Worm (Caenorhabditis elegans): ENCODE data around the gene rnp-4.
A peak's percentile ranks its signal among the peaks of the same experiment; 100 is the strongest.

Gene rnp-4

DNA sequence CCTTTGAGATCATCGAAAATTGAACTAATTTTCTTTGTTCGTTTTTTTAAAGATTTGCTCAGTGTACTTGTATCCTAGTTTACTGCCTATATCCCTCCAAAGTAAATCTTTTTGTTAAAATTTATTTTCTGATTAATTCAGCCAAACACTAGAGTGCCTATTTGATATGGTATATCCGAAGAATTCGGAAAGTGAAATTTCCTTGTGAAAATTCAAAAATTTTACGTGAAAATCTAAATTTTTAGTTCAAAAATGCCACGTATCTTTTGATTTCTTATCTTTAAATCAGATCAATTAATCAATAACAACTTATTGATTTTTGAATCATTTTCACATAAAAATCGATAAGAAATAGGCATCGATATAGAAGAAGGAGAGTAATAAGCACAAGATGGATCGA lies 7.6 kb upstream of the rnp-4 start, which contains the start of gene R07E5.6:
Gene R07E5.6, plus strand, starts transcription at position 301 of the 400 bp plus-strand sequence.
- TF ChIP-seq lin-32 (GFP tag; optimal IDR thresholded peaks at IDR 0.05) (no peak), ceh-83 (GFP tag; optimal IDR thresholded peaks at IDR 0.05) (no peak), ceh-43 (GFP tag; optimal IDR thresholded peaks at IDR 0.05) (no peak), mep-1 (tag; optimal IDR thresholded peaks at IDR 0.05) (no peak), mab-5 (tag; optimal IDR thresholded peaks at IDR 0.05) (no peak), M03D4.4 (tag; optimal IDR thresholded peaks at IDR 0.05) (no peak), nhr-28 (tag; optimal IDR thresholded peaks at IDR 0.05) (no peak), snpc-4 (tag; optimal IDR thresholded peaks at IDR 0.05) (no peak), ham-2 (GFP tag; optimal IDR thresholded peaks at IDR 0.05) (no peak), lsy-2 (tag; optimal IDR thresholded peaks at IDR 0.05) (no peak), mls-2 (tag; optimal IDR thresholded peaks at IDR 0.05) (no peak), lin-13 (tag; optimal IDR thresholded peaks at IDR 0.05) (no peak), drap-1 (GFP tag; optimal IDR thresholded peaks at IDR 0.05) (no peak), pha-4 (tag; optimal IDR thresholded peaks at IDR 0.05) (no peak), unc-62 (GFP tag; optimal IDR thresholded peaks at IDR 0.05) (no peak), unc-120 (tag; optimal IDR thresholded peaks at IDR 0.05; ENCODE audit: poor library complexity, severe bottlenecking) (no peak), flh-1 (GFP tag; optimal IDR thresholded peaks at IDR 0.05) (no peak), nhr-76 (tag; optimal IDR thresholded peaks at IDR 0.05) (no peak)

DNA sequence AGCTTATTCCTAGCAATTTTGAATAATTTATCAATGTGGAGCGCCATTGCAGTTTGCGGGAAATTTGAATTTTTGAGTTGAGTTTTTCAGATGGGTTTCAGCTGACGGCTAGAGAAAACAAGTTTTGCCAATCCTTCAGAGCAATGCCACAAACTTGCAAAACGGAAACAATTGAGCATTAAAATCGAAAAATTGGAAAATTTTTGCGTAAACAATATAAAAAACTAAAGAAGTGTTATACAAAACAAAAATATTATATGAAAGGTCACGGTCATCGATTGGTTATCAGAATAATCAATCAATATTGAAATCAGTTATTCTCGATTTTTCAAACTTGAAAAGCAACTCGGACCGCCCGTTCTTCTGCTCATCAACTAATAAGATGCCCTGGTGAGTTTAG lies 4.9 kb upstream of the rnp-4 start, which contains the start of gene R07E5.15:
Gene R07E5.15, plus strand, starts transcription at position 301 of the 400 bp plus-strand sequence.
- TF ChIP-seq lin-32 (GFP tag; optimal IDR thresholded peaks at IDR 0.05) (no peak), unc-120 (tag; optimal IDR thresholded peaks at IDR 0.05; ENCODE audit: poor library complexity, severe bottlenecking) (no peak), lin-13 (tag; optimal IDR thresholded peaks at IDR 0.05) (no peak), tbx-8 (GFP tag; optimal IDR thresholded peaks at IDR 0.05) (no peak), nhr-12 (tag; optimal IDR thresholded peaks at IDR 0.05) (no peak), unc-39 (tag; optimal IDR thresholded peaks at IDR 0.05) (no peak), ceh-43 (GFP tag; optimal IDR thresholded peaks at IDR 0.05) (no peak), elt-3 (tag; optimal IDR thresholded peaks at IDR 0.05) (no peak), ceh-83 (GFP tag; optimal IDR thresholded peaks at IDR 0.05) (no peak), mls-2 (tag; optimal IDR thresholded peaks at IDR 0.05) (no peak), cnd-1 (tag; optimal IDR thresholded peaks at IDR 0.05) (no peak), nhr-237 (tag; optimal IDR thresholded peaks at IDR 0.05) (no peak), flh-1 (GFP tag; optimal IDR thresholded peaks at IDR 0.05) (no peak), mab-5 (tag; optimal IDR thresholded peaks at IDR 0.05) (no peak), ceh-39 (tag; optimal IDR thresholded peaks at IDR 0.05) (no peak), mep-1 (tag; optimal IDR thresholded peaks at IDR 0.05) (no peak), M03D4.4 (tag; optimal IDR thresholded peaks at IDR 0.05) (no peak), nhr-76 (tag; optimal IDR thresholded peaks at IDR 0.05) (no peak)

DNA sequence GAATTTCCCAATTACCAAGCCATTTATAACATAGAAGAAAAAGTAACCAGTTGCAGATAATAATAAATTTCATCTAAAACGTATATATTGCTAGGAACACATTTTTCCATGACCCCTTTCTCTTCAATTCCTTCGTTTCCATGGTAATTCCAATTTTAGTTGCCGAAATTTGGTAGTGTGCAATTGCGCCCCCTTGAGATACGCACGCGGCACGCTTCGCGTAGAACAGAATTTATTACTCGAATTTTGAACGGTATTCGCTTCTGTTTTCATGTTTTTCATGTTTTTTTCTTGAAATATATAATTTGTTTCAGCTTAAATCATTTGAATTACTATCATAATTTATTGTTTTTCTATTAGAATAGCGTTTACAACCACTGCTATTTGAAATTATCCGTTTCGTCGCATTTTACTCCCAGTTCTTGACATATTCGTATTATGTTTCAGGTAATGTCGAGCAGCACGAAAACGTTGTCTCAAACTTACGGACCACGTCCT lies 1.7 kb upstream of the rnp-4 start, which contains the start of the genes R07E5.17 and snfc-5:
Gene R07E5.17, minus strand, starts transcription at position 98 of the 498 bp plus-strand sequence.
Gene snfc-5, plus strand, starts transcription at position 448 of the 498 bp plus-strand sequence.
- TF ChIP-seq mep-1 (tag; optimal IDR thresholded peaks at IDR 0.05) = peak; percentile 76
- no peak for TF ChIP-seq nhr-237 (tag; optimal IDR thresholded peaks at IDR 0.05)
- no peak for TF ChIP-seq nhr-2 (tag; optimal IDR thresholded peaks at IDR 0.05)
- peak; percentile 28 for TF ChIP-seq hlh-1 (tag; optimal IDR thresholded peaks at IDR 0.05)
- peak; percentile 69 for TF ChIP-seq lsy-2 (tag; optimal IDR thresholded peaks at IDR 0.05)
- peak; percentile 19 for TF ChIP-seq ceh-39 (tag; optimal IDR thresholded peaks at IDR 0.05)
- peak; percentile 2 for TF ChIP-seq cnd-1 (tag; optimal IDR thresholded peaks at IDR 0.05)
- peak; percentile 36 for TF ChIP-seq lin-13 (tag; optimal IDR thresholded peaks at IDR 0.05)
- no peak for TF ChIP-seq nhr-12 (tag; optimal IDR thresholded peaks at IDR 0.05)
- peak; percentile 5 for TF ChIP-seq sptf-1 (tag; optimal IDR thresholded peaks at IDR 0.05)
- TF ChIP-seq unc-120 (tag; optimal IDR thresholded peaks at IDR 0.05; ENCODE audit: poor library complexity, severe bottlenecking) = peak; percentile 78
- TF ChIP-seq lin-32 (GFP tag; optimal IDR thresholded peaks at IDR 0.05) = no peak
- peak; percentile 24 for TF ChIP-seq ces-1 (GFP tag; optimal IDR thresholded peaks at IDR 0.05)

DNA sequence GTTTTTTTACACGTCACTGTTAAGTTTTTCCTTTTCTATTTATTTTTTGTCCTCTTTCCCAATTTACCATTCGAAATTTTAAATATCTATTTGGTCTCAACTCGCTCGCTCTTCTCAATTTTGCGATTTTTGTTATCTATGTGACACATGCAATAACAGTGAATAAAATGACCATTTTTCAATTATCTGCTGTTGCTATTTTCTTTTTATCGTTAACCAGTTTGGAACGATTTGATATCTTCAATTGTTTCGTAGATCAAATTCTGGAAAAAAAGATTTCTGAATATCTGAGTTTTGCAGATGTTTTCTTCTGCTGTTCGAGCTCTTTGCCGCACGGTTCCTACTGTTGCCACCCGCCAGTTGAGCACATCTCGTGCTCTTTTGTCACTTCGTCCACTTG lies 1.1 kb downstream of the rnp-4 start, which contains the start of gene prdx-3:
Gene prdx-3, plus strand, starts transcription at position 301 of the 400 bp plus-strand sequence.
- TF ChIP-seq lin-13 (tag; optimal IDR thresholded peaks at IDR 0.05) (no peak), elt-1 (tag; optimal IDR thresholded peaks at IDR 0.05; ENCODE audit: borderline replicate concordance, insufficient read depth) (no peak), ceh-39 (tag; optimal IDR thresholded peaks at IDR 0.05) (no peak), lsy-2 (tag; optimal IDR thresholded peaks at IDR 0.05) (no peak), pha-4 (tag; optimal IDR thresholded peaks at IDR 0.05) (no peak), ham-2 (GFP tag; optimal IDR thresholded peaks at IDR 0.05) (no peak), zip-8 (tag; optimal IDR thresholded peaks at IDR 0.05) (no peak)

All from whole organism, mixed stage, embryonic.